Worm (Caenorhabditis elegans): ENCODE measurements around the gene F53C3.6.
A peak's percentile ranks its signal among the peaks of the same experiment; 100 is the strongest.

The F53C3.6 gene

DNA sequence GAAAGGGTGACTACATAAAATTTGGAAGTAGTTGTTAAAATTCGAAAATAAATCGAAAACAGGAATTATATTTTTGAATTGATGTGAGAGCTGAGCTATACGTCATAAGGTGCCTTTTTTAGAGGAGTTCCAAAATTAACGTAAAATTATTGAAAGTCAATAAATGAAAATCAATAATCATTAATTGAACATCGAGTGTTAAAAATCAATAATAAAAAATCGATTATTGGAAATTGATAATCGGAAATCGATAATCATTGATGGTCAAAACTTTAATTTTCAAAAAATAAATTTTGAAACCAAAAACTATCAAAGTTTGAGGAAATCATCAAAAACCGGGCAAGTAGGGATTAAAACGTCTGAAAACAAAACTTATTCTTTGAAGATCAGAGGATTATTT, 15.7 kb downstream of the F53C3.6 start:
- TF ChIP-seq ceh-32 (tag; optimal IDR thresholded peaks at IDR 0.05; ENCODE audit: poor library complexity), result no peak
- peak; percentile 79 for TF ChIP-seq ceh-28 (tag; optimal IDR thresholded peaks at IDR 0.05)

DNA sequence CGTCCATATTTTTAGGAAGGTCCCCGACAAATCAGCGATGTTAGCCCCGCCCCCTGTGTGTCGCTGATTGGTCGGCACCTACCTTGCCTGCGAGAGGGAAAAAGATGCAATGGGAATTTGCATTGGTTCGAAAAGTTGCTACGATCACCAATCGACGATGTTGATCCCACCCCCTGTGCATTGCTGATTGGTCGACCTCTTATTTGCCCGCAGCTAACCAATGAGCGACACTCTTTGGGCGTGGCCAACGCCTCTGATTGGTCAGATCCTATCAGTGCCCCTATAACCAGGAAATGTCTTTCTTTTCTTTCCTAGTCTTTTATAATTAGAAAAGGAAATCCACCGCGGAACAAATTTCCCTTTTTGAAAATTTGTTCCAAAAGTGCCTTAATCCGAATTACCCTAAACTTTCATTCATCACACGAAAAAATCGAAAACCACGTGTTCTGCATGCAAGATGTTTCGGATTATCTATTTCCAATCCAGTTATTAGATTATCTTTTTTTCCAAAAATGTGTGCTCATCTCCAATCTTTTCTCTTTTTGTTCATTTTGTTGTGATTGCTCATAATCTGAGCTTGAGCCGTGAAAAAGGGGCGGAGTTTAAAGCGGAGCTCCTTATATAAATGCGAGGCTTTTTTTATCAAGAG, 20.2 kb downstream of the F53C3.6 start:
- no peak for TF ChIP-seq spr-3 (GFP tag; optimal IDR thresholded peaks at IDR 0.05)
- no peak for TF ChIP-seq nhr-28 (tag; optimal IDR thresholded peaks at IDR 0.05)
- peak in 1 of 2 experiments; percentile 6 for TF ChIP-seq unc-62 (GFP tag; optimal IDR thresholded peaks at IDR 0.05 in 1 of 2)
- TF ChIP-seq unc-62 (tag; optimal IDR thresholded peaks at IDR 0.05), result no peak
- TF ChIP-seq F44E2.7 (GFP tag; IDR thresholded peaks at IDR 0.05), result no peak
- TF ChIP-seq aha-1 (tag), result peak; percentile 66
- 0 out of 2 replicates have a peak, but pooled peaks have one; percentile 7 for TF ChIP-seq tra-1 (GFP tag; IDR thresholded peaks at IDR 0.05)

DNA sequence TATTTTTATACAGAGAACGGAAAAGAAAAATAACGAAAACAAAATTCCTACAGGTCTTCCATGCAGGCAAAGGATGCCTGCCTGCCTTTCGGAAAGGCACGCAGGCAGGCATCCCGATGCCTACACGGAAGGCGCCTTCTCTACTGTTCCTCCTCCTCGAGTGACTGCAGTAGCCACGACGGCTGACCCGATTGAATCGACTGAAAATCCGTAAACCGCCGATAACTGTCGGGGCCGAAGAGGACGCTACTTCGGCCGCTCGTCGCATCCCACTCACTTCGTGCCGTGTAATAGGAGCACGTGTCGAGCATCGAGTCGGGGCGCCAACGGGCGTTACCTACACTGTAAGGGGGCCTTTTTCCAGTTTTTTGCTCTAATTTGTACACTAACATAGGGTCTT, 22.7 kb downstream of the F53C3.6 start:
- TF ChIP-seq T20F7.1 (GFP tag; optimal IDR thresholded peaks at IDR 0.05) (no peak), set-16 (GFP tag; IDR thresholded peaks at IDR 0.05) (peak; percentile 61; the same call in 1 of the 2 replicates)

DNA sequence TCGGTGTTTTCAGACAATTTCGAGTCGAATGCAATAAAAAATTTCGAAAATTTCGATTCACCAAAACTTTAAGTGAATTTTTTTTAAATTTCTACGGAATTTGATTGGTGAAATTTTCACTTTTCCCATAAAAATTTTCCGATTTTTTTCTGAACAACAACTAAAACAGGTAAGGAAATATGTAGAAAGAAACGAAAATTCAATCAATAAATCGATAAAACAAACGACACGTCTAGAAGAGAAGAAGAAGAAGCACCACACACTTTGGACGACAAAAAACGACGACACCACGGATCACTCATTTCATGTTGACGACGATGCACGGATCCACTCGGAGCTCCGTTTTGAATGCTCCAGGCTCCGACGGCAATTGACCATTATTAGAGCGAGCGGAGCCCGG, 24.8 kb downstream of the F53C3.6 start:
- no peak for TF ChIP-seq ZK546.5 (tag; optimal IDR thresholded peaks at IDR 0.05)
- peak; percentile 80 for TF ChIP-seq ceh-28 (tag; optimal IDR thresholded peaks at IDR 0.05)

DNA sequence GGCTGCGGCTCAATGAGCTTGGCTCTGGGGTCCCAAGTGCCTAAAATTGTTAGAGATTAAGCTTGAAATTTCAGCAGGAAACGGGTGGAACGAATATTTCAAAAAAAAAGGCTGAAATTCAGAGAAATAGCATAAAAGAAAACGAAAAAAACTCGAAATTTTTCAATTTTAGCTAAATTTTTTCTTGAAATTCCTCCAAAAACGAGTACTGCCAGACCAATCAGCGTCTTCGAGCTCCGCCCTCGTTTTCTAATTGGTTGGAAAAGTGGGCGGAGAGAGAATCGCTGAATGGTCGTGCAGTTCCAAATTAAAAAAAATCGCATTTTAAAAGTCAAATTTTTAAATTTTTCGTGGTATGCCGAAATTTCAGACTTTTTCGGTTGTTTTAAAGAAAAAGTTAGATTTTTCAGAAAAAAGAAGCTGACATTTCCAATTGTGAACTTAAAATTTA, 30.0 kb downstream of the F53C3.6 start, which contains the start of gene plpp-1.1:
Gene plpp-1.1 (minus strand): TSS at position 51 of the 451 bp plus-strand sequence.
- no peak for TF ChIP-seq ztf-7 (tag; optimal IDR thresholded peaks at IDR 0.05)
- TF ChIP-seq aha-1 (tag), result peak; percentile 12

DNA sequence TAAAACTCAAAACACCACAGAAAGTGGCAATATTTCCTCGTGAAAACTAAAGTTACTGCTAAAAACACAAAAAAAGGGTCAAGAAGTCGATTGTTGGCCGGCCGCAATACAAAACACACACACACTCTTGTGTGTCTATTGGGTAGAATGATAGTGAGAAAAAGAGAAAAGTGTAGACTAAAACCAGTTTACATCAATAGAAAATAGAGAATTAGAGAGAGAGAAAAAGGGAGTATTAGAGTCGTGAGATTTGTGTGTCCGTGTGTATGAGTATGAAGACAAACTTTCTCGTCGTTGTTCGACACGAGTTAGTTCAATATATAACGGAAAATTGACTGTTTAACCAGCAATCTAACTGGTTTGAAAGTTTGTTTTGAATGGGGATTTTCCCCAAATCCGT, 31.5 kb downstream of the F53C3.6 start:
- TF ChIP-seq dmd-6 (GFP tag; IDR thresholded peaks at IDR 0.05), result peak; percentile 10; the same call in 1 of the 2 replicates
- peak; percentile 98 for TF ChIP-seq nhr-28 (tag; optimal IDR thresholded peaks at IDR 0.05)
- peak; percentile 38 for TF ChIP-seq hlh-30 (tag; optimal IDR thresholded peaks at IDR 0.05; ENCODE audit: insufficient read depth)
- no peak for TF ChIP-seq nhr-76 (tag; optimal IDR thresholded peaks at IDR 0.05)
- TF ChIP-seq nhr-11 (tag; optimal IDR thresholded peaks at IDR 0.05), result peak; percentile 11
- no peak for TF ChIP-seq ceh-28 (tag; optimal IDR thresholded peaks at IDR 0.05)
- TF ChIP-seq T20F7.1 (GFP tag; optimal IDR thresholded peaks at IDR 0.05), result no peak
- no peak for TF ChIP-seq tra-1 (GFP tag; IDR thresholded peaks at IDR 0.05)
- peak; percentile 25 for TF ChIP-seq dve-1 (tag; optimal IDR thresholded peaks at IDR 0.05; ENCODE audit: insufficient read depth)
- TF ChIP-seq mes-2 (tag; optimal IDR thresholded peaks at IDR 0.05; ENCODE audit: poor library complexity, severe bottlenecking), result peak; percentile 3
- TF ChIP-seq nhr-237 (tag; optimal IDR thresholded peaks at IDR 0.05), result no peak
- no peak for TF ChIP-seq nhr-10 (tag; optimal IDR thresholded peaks at IDR 0.05)
- no peak for TF ChIP-seq lin-29 (GFP tag; IDR thresholded peaks at IDR 0.05)
- TF ChIP-seq zfp-3 (GFP tag; conservative IDR thresholded peaks at IDR 0.05), result no peak
- TF ChIP-seq nhr-6 (tag; optimal IDR thresholded peaks at IDR 0.05), result peak; percentile 17
- TF ChIP-seq hmg-1.1 (GFP tag; IDR thresholded peaks at IDR 0.05), result no peak
- TF ChIP-seq ztf-7 (tag; optimal IDR thresholded peaks at IDR 0.05), result no peak
- no peak for TF ChIP-seq zag-1 (tag; optimal IDR thresholded peaks at IDR 0.05)
- TF ChIP-seq nhr-77 (tag; optimal IDR thresholded peaks at IDR 0.05), result peak; percentile 2
- no peak for TF ChIP-seq unc-39 (tag; optimal IDR thresholded peaks at IDR 0.05)
- TF ChIP-seq snpc-1.2 (GFP tag; IDR thresholded peaks at IDR 0.05), result no peak
- no peak for TF ChIP-seq daf-16 (GFP tag; optimal IDR thresholded peaks at IDR 0.05)
- TF ChIP-seq daf-16 (tag; optimal IDR thresholded peaks at IDR 0.05), result peak; percentile 25
- no peak for TF ChIP-seq ceh-82 (tag; optimal IDR thresholded peaks at IDR 0.05)
- TF ChIP-seq mxl-3 (GFP tag; optimal IDR thresholded peaks at IDR 0.05), result no peak
- TF ChIP-seq duxl-1 (tag; optimal IDR thresholded peaks at IDR 0.05; ENCODE audit: poor library complexity), result no peak
- TF ChIP-seq lsy-2 (tag; optimal IDR thresholded peaks at IDR 0.05), result peak in 1 of 2 experiments; percentile 32
- TF ChIP-seq hlh-11 (tag; optimal IDR thresholded peaks at IDR 0.05), result peak; percentile 23
- TF ChIP-seq unc-62 (GFP tag; optimal IDR thresholded peaks at IDR 0.05 in 1 of 2), result peak in 1 of 2 experiments; percentile 94
- TF ChIP-seq unc-62 (tag; optimal IDR thresholded peaks at IDR 0.05), result no peak
- no peak for TF ChIP-seq lin-1 (GFP tag; IDR thresholded peaks at IDR 0.05)
- no peak for TF ChIP-seq egl-43 (GFP tag; IDR thresholded peaks at IDR 0.05)
- peak; percentile 39 for TF ChIP-seq mep-1 (tag; optimal IDR thresholded peaks at IDR 0.05)
